Worm (Caenorhabditis elegans) whole organism, L4/young adult: ENCODE measurements around the gene tbc-12.

Experiments used
- W03F9.2 ChIP-seq: fragments of 150-350 bp; optimal IDR thresholded peaks from 2 replicates; lab custom pipeline; 2014; ENCODE audit warnings: missing biosample characterization, missing genetic modification characterization
- him-1 ChIP-seq: sonication (generic microtip); optimal IDR thresholded peaks from 2 replicates; lab custom pipeline; 2016; ENCODE audit warnings: missing genotype, missing genetic modification reagents, missing genetic modification characterization, missing compliant biosample characterization

DNA sequence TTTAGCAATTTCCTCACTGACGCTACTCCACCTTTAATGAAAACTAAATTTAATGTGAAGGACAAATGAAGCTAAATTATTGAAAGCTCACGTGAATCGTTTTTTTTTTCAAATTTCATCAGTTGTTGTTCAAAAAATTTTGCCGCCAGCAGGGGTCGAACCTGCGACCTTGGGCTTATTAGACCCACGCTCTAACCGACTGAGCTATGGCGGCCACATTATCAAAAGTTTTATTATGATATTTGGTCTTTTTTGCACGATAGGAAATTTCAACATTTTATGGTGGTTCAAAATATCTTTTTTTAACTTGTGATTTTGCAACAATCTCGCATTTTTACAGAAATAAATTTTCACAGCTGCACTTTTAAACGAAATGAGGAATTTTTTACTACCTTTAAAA, 6.2 kb downstream of the tbc-12 start:
- no peak for TF ChIP-seq W03F9.2 (tag; lab: Kevin White, UChicago)
- TF ChIP-seq him-1 (tag; lab: Kevin White, UChicago): no peak
